Fruit fly (Drosophila melanogaster) whole organism, wandering third instar larva: Measurements from ENCODE around the gene tmod.

Experiments used
- Abd-B ChIP-seq: fragments of >200 bp; optimal IDR thresholded peaks from 2 replicates; lab custom pipeline; 2017; ENCODE audit warnings: missing biosample characterization, missing genetic modification characterization
- CG32264 ChIP-seq: fragments of 200-800 bp; sonication (Bioruptor generic); optimal IDR thresholded peaks from 2 replicates; lab custom pipeline; 2016; ENCODE audit warnings: missing biosample characterization, missing genetic modification characterization
- CG9705 ChIP-seq: fragments of 200-800 bp; sonication (Bioruptor generic); optimal IDR thresholded peaks from 2 replicates; lab custom pipeline; 2018; ENCODE audit warnings: missing biosample characterization, mild to moderate bottlenecking, missing genetic modification characterization
- CrebA ChIP-seq: fragments of 200-800 bp; sonication (Bioruptor generic); optimal IDR thresholded peaks from 2 replicates; lab custom pipeline; 2016; ENCODE audit warnings: missing biosample characterization, mild to moderate bottlenecking, missing genetic modification characterization, borderline replicate concordance
- Dfd ChIP-seq: fragments of >200 bp; optimal IDR thresholded peaks from 2 replicates; lab custom pipeline; 2017; ENCODE audit warnings: missing biosample characterization, missing genetic modification characterization
- Dif ChIP-seq: fragments of 200-275, 200-300 bp; sonication (Bioruptor generic); optimal IDR thresholded peaks from 2 replicates; lab custom pipeline; 2018; ENCODE audit warnings: missing biosample characterization, missing genetic modification characterization; ENCODE audit not compliant: partially characterized antibody
- GATAd ChIP-seq: sonication (Bioruptor generic); optimal IDR thresholded peaks from 2 replicates; lab custom pipeline; 2016; ENCODE audit warnings: missing biosample characterization, missing genetic modification characterization
- HLH106 ChIP-seq: fragments of 200-800 bp; optimal IDR thresholded peaks from 3 replicates; lab custom pipeline; 2019; ENCODE audit warnings: missing biosample characterization, mild to moderate bottlenecking, missing genetic modification characterization, moderate library complexity
- Hnf4 ChIP-seq: fragments of 200-800 bp; sonication (Bioruptor generic); optimal IDR thresholded peaks from 2 replicates; lab custom pipeline; 2016; ENCODE audit warnings: missing biosample characterization, mild to moderate bottlenecking, missing genetic modification characterization
- Hr78 ChIP-seq: fragments of >200 bp; optimal IDR thresholded peaks from 2 replicates; lab custom pipeline; 2017; ENCODE audit warnings: missing biosample characterization, missing genetic modification characterization
- Hr83 ChIP-seq: fragments of 200-300 bp; sonication (Bioruptor generic); optimal IDR thresholded peaks from 2 replicates; lab custom pipeline; 2016; ENCODE audit warnings: missing biosample characterization, mild to moderate bottlenecking, missing genetic modification characterization, moderate library complexity; ENCODE audit not compliant: poor library complexity, severe bottlenecking
- Jra ChIP-seq: sonication (Bioruptor generic); optimal IDR thresholded peaks from 2 replicates; lab custom pipeline; 2016; ENCODE audit warnings: missing biosample characterization, missing genetic modification characterization
- Mio ChIP-seq: sonication (Bioruptor generic); optimal IDR thresholded peaks from 2 replicates; lab custom pipeline; 2016; ENCODE audit warnings: missing biosample characterization, missing genetic modification characterization
- Myc ChIP-seq: fragments of >200 bp; optimal IDR thresholded peaks from 2 replicates; lab custom pipeline; 2017
- N ChIP-seq: fragments of >200 bp; optimal IDR thresholded peaks from 2 replicates; lab custom pipeline; 2018; ENCODE audit warnings: missing biosample characterization, missing external identifiers, missing genetic modification characterization
- OdsH ChIP-seq: fragments of 200-800 bp; sonication (Bioruptor generic); optimal IDR thresholded peaks from 2 replicates; lab custom pipeline; 2016; ENCODE audit warnings: missing biosample characterization, mild to moderate bottlenecking, missing genetic modification characterization
- Rel ChIP-seq, 2 experiments: fragments of 200-800 bp; sonication (Bioruptor generic) in 1 of 2; optimal IDR thresholded peaks; 2 replicates in 1 of 2; 3 replicates in 1 of 2; lab custom pipeline; 2016 to 2019; ENCODE audit warnings: mild to moderate bottlenecking in 2 of 2, missing biosample characterization in 2 of 2, missing genetic modification characterization in 2 of 2, moderate library complexity in 1 of 2
- Sp1 ChIP-seq: fragments of 200-800 bp; sonication (Bioruptor generic); optimal IDR thresholded peaks from 3 replicates; lab custom pipeline; 2019; ENCODE audit warnings: missing biosample characterization, mild to moderate bottlenecking, missing genetic modification characterization, moderate library complexity
- Vsx2 ChIP-seq: fragments of 200-300, 225-300 bp; sonication (Bioruptor generic); optimal IDR thresholded peaks from 2 replicates; lab custom pipeline; 2018; ENCODE audit warnings: missing biosample characterization, missing genetic modification characterization; ENCODE audit not compliant: partially characterized antibody
- br ChIP-seq: fragments of 200-800 bp; sonication (Bioruptor generic); optimal IDR thresholded peaks from 2 replicates; lab custom pipeline; 2016; ENCODE audit warnings: missing biosample characterization, missing genetic modification characterization
- brk ChIP-seq: fragments of 200-800 bp; sonication (Bioruptor generic); optimal IDR thresholded peaks from 2 replicates; lab custom pipeline; 2016; ENCODE audit warnings: missing biosample characterization, mild to moderate bottlenecking, missing genetic modification characterization
- dl ChIP-seq, 2 experiments: fragments of 175-275, 200-275 bp in 1 of 2; fragments of 200-275 bp in 1 of 2; sonication (Bioruptor generic); optimal IDR thresholded peaks; lab custom pipeline; 2018; ENCODE audit warnings: mild to moderate bottlenecking in 2 of 2, missing biosample characterization in 2 of 2, missing genetic modification characterization in 2 of 2, moderate library complexity in 2 of 2; ENCODE audit not compliant: partially characterized antibody in 2 of 2, insufficient read depth in 1 of 2
- dmrt93B ChIP-seq: fragments of 200-800 bp; sonication (Bioruptor generic); optimal IDR thresholded peaks from 2 replicates; lab custom pipeline; 2018; ENCODE audit warnings: missing biosample characterization, mild to moderate bottlenecking, missing genetic modification characterization
- dsf ChIP-seq: sonication (Bioruptor generic); optimal IDR thresholded peaks from 2 replicates; lab custom pipeline; 2016; ENCODE audit warnings: missing biosample characterization, missing genetic modification characterization, borderline replicate concordance
- ey ChIP-seq: fragments of 200-800 bp; sonication (Bioruptor generic); optimal IDR thresholded peaks from 2 replicates; lab custom pipeline; 2016; ENCODE audit warnings: missing biosample characterization, missing genetic modification characterization
- foxo ChIP-seq, 2 experiments: fragments of 200-800 bp; sonication (Bioruptor generic); optimal IDR thresholded peaks; 2 replicates in 1 of 2; 3 replicates in 1 of 2; lab custom pipeline; 2016 to 2017; ENCODE audit warnings: missing biosample characterization in 2 of 2, missing genetic modification characterization in 2 of 2
- fru ChIP-seq: fragments of 200-800 bp; sonication (Bioruptor generic); optimal IDR thresholded peaks from 3 replicates; lab custom pipeline; 2016; ENCODE audit warnings: missing biosample characterization, mild to moderate bottlenecking, missing genetic modification characterization
- h ChIP-seq: fragments of 200-800 bp; sonication (Bioruptor generic); optimal IDR thresholded peaks from 3 replicates; lab custom pipeline; 2016; ENCODE audit warnings: missing biosample characterization, mild to moderate bottlenecking, missing genetic modification characterization
- jim ChIP-seq: fragments of 175-275, 200-325 bp; sonication (Bioruptor generic); optimal IDR thresholded peaks from 2 replicates; lab custom pipeline; 2016; ENCODE audit warnings: missing biosample characterization, mild to moderate bottlenecking, missing genetic modification characterization
- lola ChIP-seq: fragments of >200 bp; optimal IDR thresholded peaks from 2 replicates; lab custom pipeline; 2017; ENCODE audit warnings: missing biosample characterization, missing genetic modification characterization
- pan ChIP-seq: fragments of >200 bp; optimal IDR thresholded peaks from 2 replicates; lab custom pipeline; 2017
- psq ChIP-seq: fragments of 200-800 bp; sonication (Bioruptor generic); optimal IDR thresholded peaks from 3 replicates; lab custom pipeline; 2017; ENCODE audit warnings: missing biosample characterization, mild to moderate bottlenecking, missing genetic modification characterization, moderate library complexity
- rgr ChIP-seq: fragments of 200-800 bp; sonication (Bioruptor generic); optimal IDR thresholded peaks from 3 replicates; lab custom pipeline; 2016; ENCODE audit warnings: missing biosample characterization, mild to moderate bottlenecking, missing genetic modification characterization
- sage ChIP-seq: fragments of 200-800 bp; sonication (Bioruptor generic); optimal IDR thresholded peaks from 2 replicates; lab custom pipeline; 2016; ENCODE audit warnings: missing biosample characterization, mild to moderate bottlenecking, missing genetic modification characterization
- sv ChIP-seq: fragments of 200-800 bp; sonication (Bioruptor generic); optimal IDR thresholded peaks from 3 replicates; lab custom pipeline; 2016; ENCODE audit warnings: missing biosample characterization, missing genetic modification characterization
- tai ChIP-seq: sonication (Bioruptor generic); optimal IDR thresholded peaks from 2 replicates; lab custom pipeline; 2016; ENCODE audit warnings: missing biosample characterization, missing genetic modification characterization
- usp ChIP-seq: fragments of >200 bp; optimal IDR thresholded peaks from 2 replicates; lab custom pipeline; 2017; ENCODE audit warnings: missing biosample characterization, missing genetic modification characterization
- woc ChIP-seq: sonication (Bioruptor generic); optimal IDR thresholded peaks from 2 replicates; lab custom pipeline; 2016; ENCODE audit warnings: missing biosample characterization, mild to moderate bottlenecking, missing genetic modification characterization

The tmod gene

dm6 chr3R:30601440-30602256 lies 69.2 kb downstream of the tmod start, which contains the start of the genes CG2246 and CG31021:
Gene CG2246, minus strand, starts transcription at chr3R:30601489.
Gene CG31021, plus strand, starts transcription at chr3R:30602206.
- TF ChIP-seq psq (no peak), pan (lab: Kevin White, UChicago) (no peak), Sp1 (GFP tag; lab: Kevin White, UChicago) (no peak), sage (no peak), Dfd (GFP tag; lab: Kevin White, UChicago) (no peak), usp (no peak), Jra (peak; percentile 42), dmrt93B (GFP tag; lab: Kevin White, UChicago) (peak; percentile 2), woc (GFP tag; lab: Kevin White, UChicago) (peak; percentile 43), Hr83 (GFP tag; lab: Kevin White, UChicago) (no peak), Dif (GFP tag; lab: Kevin White, UChicago) (no peak), br (GFP tag; lab: Kevin White, UChicago) (peak; percentile 31), N (no peak), CG32264 (GFP tag; lab: Kevin White, UChicago) (no peak), Mio (GFP tag; lab: Kevin White, UChicago) (no peak), dsf (GFP tag; lab: Kevin White, UChicago) (peak; percentile 17), CrebA (GFP tag; lab: Kevin White, UChicago) (no peak), fru (GFP tag; lab: Kevin White, UChicago) (peak; percentile 74), OdsH (GFP tag; lab: Kevin White, UChicago) (peak; percentile 1), GATAd (peak; percentile 19), Myc (no peak), HLH106 (tag; lab: Kevin White, UChicago) (peak; percentile 32), foxo (GFP tag; optimal IDR thresholded peaks at IDR 0.05; lab: Kevin White, UChicago) (peak in 1 of 2 experiments; percentile 62), tai (GFP tag; lab: Kevin White, UChicago) (peak; percentile 1), Hnf4 (GFP tag; lab: Kevin White, UChicago) (no peak), rgr (GFP tag; lab: Kevin White, UChicago) (peak; percentile 49), sv (peak; percentile 74), CG9705 (GFP tag; lab: Kevin White, UChicago) (peak; percentile 22), Rel (GFP tag; optimal IDR thresholded peaks at IDR 0.05; lab: Kevin White, UChicago) (no peak), Rel (tag; optimal IDR thresholded peaks at IDR 0.05; lab: Kevin White, UChicago) (no peak), h (peak; percentile 54), jim (GFP tag; lab: Kevin White, UChicago) (no peak), lola (GFP tag; lab: Kevin White, UChicago) (no peak), Abd-B (no peak), Vsx2 (no peak), Hr78 (GFP tag; lab: Kevin White, UChicago) (no peak), ey (GFP tag; lab: Kevin White, UChicago) (peak; percentile 29), brk (GFP tag; lab: Kevin White, UChicago) (peak; percentile 10), dl (GFP tag; optimal IDR thresholded peaks at IDR 0.05; lab: Kevin White, UChicago; ENCODE audit: insufficient read depth in 1 of 2, partially characterized antibody in 2 of 2) (no peak)

DNA sequence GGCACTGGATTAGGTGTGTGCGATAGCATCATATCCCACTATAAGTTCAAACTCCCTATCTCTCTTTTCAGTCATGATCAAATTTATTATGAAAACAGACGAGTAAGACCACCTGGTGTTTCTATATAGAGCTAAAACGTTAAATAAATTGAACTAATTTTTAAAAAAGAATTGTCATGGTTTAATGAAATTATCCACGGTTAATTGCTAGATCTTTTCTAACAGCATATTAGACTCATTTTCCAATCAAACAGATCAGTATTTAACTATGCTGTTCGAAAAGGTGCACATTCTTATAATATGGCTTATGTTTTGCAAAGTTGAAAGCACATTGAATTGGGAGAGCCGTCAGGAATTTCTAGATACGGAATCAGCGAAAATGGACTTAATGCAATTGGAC lies 71.5 kb downstream of the tmod start, which contains the start of gene PH4alphaNE3:
PH4alphaNE3 (plus strand) TSS at position 301 of the 400 bp plus-strand sequence.
- no peak for TF ChIP-seq usp
- TF ChIP-seq OdsH (GFP tag; lab: Kevin White, UChicago): no peak
- no peak for TF ChIP-seq jim (GFP tag; lab: Kevin White, UChicago)
- no peak for TF ChIP-seq CG32264 (GFP tag; lab: Kevin White, UChicago)
- TF ChIP-seq Sp1 (GFP tag; lab: Kevin White, UChicago): no peak
- no peak for TF ChIP-seq sv
- TF ChIP-seq Hr83 (GFP tag; lab: Kevin White, UChicago): no peak
- no peak for TF ChIP-seq sage
- TF ChIP-seq GATAd: no peak
- TF ChIP-seq brk (GFP tag; lab: Kevin White, UChicago): no peak
- TF ChIP-seq CG9705 (GFP tag; lab: Kevin White, UChicago): no peak
- no peak for TF ChIP-seq woc (GFP tag; lab: Kevin White, UChicago)
- no peak for TF ChIP-seq dmrt93B (GFP tag; lab: Kevin White, UChicago)
- TF ChIP-seq lola (GFP tag; lab: Kevin White, UChicago): no peak
- TF ChIP-seq Vsx2: no peak
